Fruit fly (Drosophila melanogaster) S2 (cell line): ENCODE results near the gene CG12362.

ENCODE experiments used
- CG8478 ChIP-seq: fragments of >200 bp; optimal IDR thresholded peaks from 2 replicates; lab custom pipeline; 2018
- CTCF ChIP-seq, 2 experiments: fragments of >200 bp; optimal IDR thresholded peaks; 2 replicates each; lab custom pipeline; 2018

dm6 chr3L:10382882-10383281, 29.7 kb upstream of the CG12362 start:
- TF ChIP-seq CTCF (optimal IDR thresholded peaks at IDR 0.05; lab: Kevin White, UChicago) (no peak), CG8478 (no peak)
